Fruit fly (Drosophila melanogaster): Measurements from ENCODE around the gene CG2217.

- TF ChIP-seq psq (optimal IDR thresholded peaks at IDR 0.05) = no peak
- TF ChIP-seq CG8478 (optimal IDR thresholded peaks at IDR 0.05) = no peak
- no peak for TF ChIP-seq pan (optimal IDR thresholded peaks at IDR 0.05)
Observed at dm6 chr3R:30388215-30388871, 34.4 kb downstream of the CG2217 start.
